Fruit fly (Drosophila melanogaster) whole organism, embryonic: Measurements from ENCODE around the gene CG14657.

Experiments
- Aef1 ChIP-seq: fragments of 200-800 bp; sonication (Bioruptor generic); IDR thresholded peaks from 3 replicates; pipeline ENCODE4 v1.3.6; 2022; ENCODE audit warnings: missing biosample characterization, missing genetic modification characterization
- CG10431 ChIP-seq: fragments of 200-800 bp; sonication (Bioruptor generic); optimal IDR thresholded peaks from 3 replicates; lab custom pipeline; 2018; ENCODE audit warnings: missing biosample characterization, mild to moderate bottlenecking, missing genetic modification characterization
- CG12071 ChIP-seq: fragments of 200-800 bp; sonication (Bioruptor generic); optimal IDR thresholded peaks from 3 replicates; lab custom pipeline; 2018; ENCODE audit warnings: missing biosample characterization, mild to moderate bottlenecking, missing genetic modification characterization
- CG12104 ChIP-seq: fragments of 200-800 bp; sonication (Bioruptor generic); optimal IDR thresholded peaks from 3 replicates; lab custom pipeline; 2016; ENCODE audit warnings: missing biosample characterization, missing genetic modification characterization
- CG13775 ChIP-seq: fragments of 200-800 bp; sonication (Bioruptor generic); optimal IDR thresholded peaks from 3 replicates; lab custom pipeline; 2017; ENCODE audit warnings: missing biosample characterization, mild to moderate bottlenecking, missing genetic modification characterization
- CG14014 ChIP-seq: fragments of 200-800 bp; sonication (Bioruptor generic); IDR thresholded peaks from 2 replicates; pipeline ENCODE4 v1.3.6; 2022; ENCODE audit warnings: missing biosample characterization, missing genetic modification characterization
- CG1647 ChIP-seq: fragments of 200-800 bp; sonication (Bioruptor generic); optimal IDR thresholded peaks from 3 replicates; lab custom pipeline; 2016; ENCODE audit warnings: missing biosample characterization, missing genetic modification characterization
- CG18599 ChIP-seq: fragments of 200-800 bp; sonication (Bioruptor generic); optimal IDR thresholded peaks from 3 replicates; lab custom pipeline; 2017; ENCODE audit warnings: missing biosample characterization, missing genetic modification characterization, mild to moderate bottlenecking, moderate library complexity, missing genetic modification reagents
- CG2129 ChIP-seq: fragments of 200-800 bp; sonication (Bioruptor generic); IDR thresholded peaks from 2 replicates; pipeline ENCODE4 v1.3.6; 2022; ENCODE audit warnings: missing biosample characterization, missing genetic modification characterization; ENCODE audit not compliant: partially characterized antibody
- CG30403 ChIP-seq: fragments of 200-800 bp; sonication (Bioruptor generic); optimal IDR thresholded peaks from 3 replicates; lab custom pipeline; 2016; ENCODE audit warnings: missing biosample characterization, missing genetic modification characterization
- CG31224 ChIP-seq: fragments of 200-800 bp; sonication (Bioruptor generic); IDR thresholded peaks from 2 replicates; pipeline ENCODE4 v1.3.6; 2022; ENCODE audit warnings: missing biosample characterization, missing genetic modification characterization
- CG6689 ChIP-seq: fragments of 200-800 bp; sonication (Bioruptor generic); IDR thresholded peaks from 2 replicates; pipeline ENCODE4 v1.3.6; 2022; ENCODE audit warnings: missing biosample characterization, missing genetic modification characterization
- CG6791 ChIP-seq: fragments of 200-800 bp; sonication (Bioruptor generic); IDR thresholded peaks from 3 replicates; pipeline ENCODE4 v1.3.6; 2022; ENCODE audit warnings: missing biosample characterization, missing genetic modification characterization; ENCODE audit not compliant: partially characterized antibody
- CHES-1-like ChIP-seq: fragments of 200-800 bp; sonication (Bioruptor generic); optimal IDR thresholded peaks from 2 replicates; lab custom pipeline; 2016; ENCODE audit warnings: missing biosample characterization, missing genetic modification characterization
- Dll ChIP-seq: fragments of 200-800 bp; sonication (Bioruptor generic); IDR thresholded peaks from 4 replicates; pipeline ENCODE4 v1.3.6; 2022; ENCODE audit warnings: missing biosample characterization, missing genetic modification characterization; ENCODE audit not compliant: partially characterized antibody
- E2f2 ChIP-seq: fragments of 200-800 bp; sonication (Bioruptor generic); IDR thresholded peaks from 2 replicates; pipeline ENCODE4 v1.3.6; 2022; ENCODE audit warnings: missing biosample characterization, missing genetic modification characterization
- ERR ChIP-seq: fragments of 200-800 bp; sonication (Bioruptor generic); optimal IDR thresholded peaks from 2 replicates; lab custom pipeline; 2016; ENCODE audit warnings: missing biosample characterization, missing genetic modification characterization
- Ets97D ChIP-seq: fragments of 200-800 bp; sonication (Bioruptor generic); optimal IDR thresholded peaks from 3 replicates; lab custom pipeline; 2016; ENCODE audit warnings: missing biosample characterization, missing genetic modification characterization
- Fer3 ChIP-seq: fragments of 200-800 bp; sonication (Bioruptor generic); optimal IDR thresholded peaks from 2 replicates; lab custom pipeline; 2018; ENCODE audit warnings: missing biosample characterization, mild to moderate bottlenecking, missing genetic modification characterization, moderate library complexity
- HLH3B ChIP-seq: fragments of 200-800 bp; sonication (Bioruptor generic); IDR thresholded peaks from 2 replicates; pipeline ENCODE4 v1.3.6; 2022; ENCODE audit warnings: missing biosample characterization, missing genetic modification characterization
- Hand ChIP-seq: fragments of 200-800 bp; sonication (Bioruptor generic); optimal IDR thresholded peaks from 2 replicates; lab custom pipeline; 2017; ENCODE audit warnings: mild to moderate bottlenecking, missing biosample characterization, missing genetic modification reagents, missing genetic modification characterization
- Med ChIP-seq: fragments of 200-800 bp; sonication (Bioruptor generic); peaks from one replicate; lab custom pipeline; 2016; ENCODE audit warnings: missing biosample characterization, missing genetic modification characterization, mild to moderate bottlenecking, inconsistent platforms, moderate library complexity
- NK7.1 ChIP-seq: fragments of 200-800 bp; sonication (Bioruptor generic); optimal IDR thresholded peaks from 3 replicates; lab custom pipeline; 2016; ENCODE audit warnings: missing biosample characterization, missing genetic modification characterization
- Nf-YC ChIP-seq: fragments of 200-800 bp; optimal IDR thresholded peaks from 3 replicates; lab custom pipeline; 2019; ENCODE audit warnings: missing biosample characterization, mild to moderate bottlenecking, missing genetic modification characterization, moderate library complexity
- TFAM ChIP-seq: fragments of 200-800 bp; sonication (Bioruptor generic); optimal IDR thresholded peaks from 2 replicates; lab custom pipeline; 2017; ENCODE audit warnings: missing biosample characterization, missing genetic modification characterization, inconsistent platforms
- Trl ChIP-seq, 3 experiments: fragments of >200 bp in 2 of 3; fragments of 200-800 bp in 1 of 3; sonication (Bioruptor generic) in 1 of 3; optimal IDR thresholded peaks; 2 replicates in 1 of 3; 3 replicates in 2 of 3; lab custom pipeline; 2016 to 2017; ENCODE audit warnings: missing biosample characterization in 1 of 3, missing genetic modification characterization in 1 of 3
- Vsx1 ChIP-seq: fragments of 200-800 bp; sonication (Bioruptor generic); optimal IDR thresholded peaks from 2 replicates; lab custom pipeline; 2017; ENCODE audit warnings: missing biosample characterization, mild to moderate bottlenecking, missing genetic modification characterization, missing genetic modification reagents
- Xbp1 ChIP-seq: fragments of 200-800 bp; sonication (Bioruptor generic); optimal IDR thresholded peaks from 3 replicates; lab custom pipeline; 2016; ENCODE audit warnings: missing biosample characterization, mild to moderate bottlenecking, missing genetic modification characterization
- ara ChIP-seq: fragments of 200-800 bp; sonication (Bioruptor generic); IDR thresholded peaks from 2 replicates; pipeline ENCODE4 v1.3.6; 2022; ENCODE audit warnings: missing biosample characterization, missing genetic modification characterization
- bcd ChIP-seq: fragments of 200-800 bp; sonication (Bioruptor generic); optimal IDR thresholded peaks from 2 replicates; lab custom pipeline; 2017; ENCODE audit warnings: missing biosample characterization, mild to moderate bottlenecking, missing genetic modification characterization
- cato ChIP-seq: fragments of 200-800 bp; sonication (Bioruptor generic); optimal IDR thresholded peaks from 2 replicates; lab custom pipeline; 2016; ENCODE audit warnings: missing biosample characterization, missing genetic modification characterization, borderline replicate concordance
- chn ChIP-seq: fragments of 200-800 bp; sonication (Bioruptor generic); optimal IDR thresholded peaks from 2 replicates; lab custom pipeline; 2016; ENCODE audit warnings: missing biosample characterization, missing genetic modification characterization
- crp ChIP-seq, 2 experiments: fragments of 200-800 bp; sonication (Bioruptor generic); optimal IDR thresholded peaks; 2 replicates in 1 of 2; 3 replicates in 1 of 2; lab custom pipeline; 2017; ENCODE audit warnings: missing biosample characterization in 2 of 2, missing genetic modification characterization in 2 of 2, mild to moderate bottlenecking in 1 of 2, moderate library complexity in 1 of 2
- danr ChIP-seq: fragments of 200-800 bp; sonication (Bioruptor generic); IDR thresholded peaks from 2 replicates; pipeline ENCODE4 v1.3.6; 2022; ENCODE audit warnings: missing biosample characterization, missing genetic modification characterization
- dimm ChIP-seq: fragments of 200-800 bp; sonication (Bioruptor generic); IDR thresholded peaks from 2 replicates; pipeline ENCODE4 v1.3.6; 2022; ENCODE audit warnings: missing biosample characterization, missing genetic modification characterization
- dpn ChIP-seq, 2 experiments: fragments of 200-800 bp; sonication (Bioruptor generic); optimal IDR thresholded peaks; 3 replicates each; lab custom pipeline; 2016; ENCODE audit warnings: missing biosample characterization in 2 of 2, missing genetic modification characterization in 2 of 2
- dysf ChIP-seq: fragments of 200-800 bp; sonication (Bioruptor generic); IDR thresholded peaks from 3 replicates; pipeline ENCODE4 v1.3.6; 2022; ENCODE audit warnings: missing biosample characterization, missing genetic modification characterization
- en ChIP-seq: fragments of 200-800 bp; sonication (Bioruptor generic); optimal IDR thresholded peaks from 2 replicates; lab custom pipeline; 2016; ENCODE audit warnings: missing biosample characterization, missing genetic modification characterization
- eve ChIP-seq, 2 experiments: fragments of >200 bp; optimal IDR thresholded peaks; 2 replicates each; lab custom pipeline; 2017; ENCODE audit warnings: missing biosample characterization in 2 of 2, missing genetic modification characterization in 2 of 2
- ewg ChIP-seq: fragments of 200-800 bp; sonication (Bioruptor generic); optimal IDR thresholded peaks from 3 replicates; lab custom pipeline; 2017; ENCODE audit warnings: mild to moderate bottlenecking, missing biosample characterization, missing genetic modification reagents, missing genetic modification characterization
- exex ChIP-seq: fragments of 200-800 bp; sonication (Bioruptor generic); optimal IDR thresholded peaks from 4 replicates; lab custom pipeline; 2018; ENCODE audit warnings: missing biosample characterization, mild to moderate bottlenecking, missing genetic modification characterization, moderate library complexity
- fd102C ChIP-seq: fragments of 200-800 bp; sonication (Bioruptor generic); optimal IDR thresholded peaks from 2 replicates; lab custom pipeline; 2018; ENCODE audit warnings: missing biosample characterization, mild to moderate bottlenecking, missing genetic modification characterization, moderate library complexity
- hb ChIP-seq: fragments of 200-800 bp; sonication (Bioruptor generic); IDR thresholded peaks from 3 replicates; pipeline ENCODE4 v1.3.6; 2022; ENCODE audit warnings: missing biosample characterization, missing genetic modification characterization; ENCODE audit not compliant: partially characterized antibody
- hth ChIP-seq: fragments of >200 bp; optimal IDR thresholded peaks from 2 replicates; lab custom pipeline; 2017; ENCODE audit warnings: inconsistent platforms
- inv ChIP-seq: fragments of 200-800 bp; sonication (Bioruptor generic); IDR thresholded peaks from 2 replicates; pipeline ENCODE4 v1.3.6; 2022; ENCODE audit warnings: missing biosample characterization, missing genetic modification characterization; ENCODE audit not compliant: partially characterized antibody
- odd ChIP-seq: fragments of 200-800 bp; sonication (Bioruptor generic); optimal IDR thresholded peaks from 2 replicates; lab custom pipeline; 2017; ENCODE audit warnings: missing biosample characterization, mild to moderate bottlenecking, missing genetic modification characterization
- pb ChIP-seq: fragments of 200-800 bp; sonication (Bioruptor generic); optimal IDR thresholded peaks from 3 replicates; lab custom pipeline; 2016; ENCODE audit warnings: missing biosample characterization, missing genetic modification characterization
- pnt ChIP-seq: fragments of 200-800 bp; sonication (Bioruptor generic); optimal IDR thresholded peaks from 3 replicates; lab custom pipeline; 2016; ENCODE audit warnings: missing biosample characterization, missing genetic modification characterization
- so ChIP-seq: fragments of 200-800 bp; sonication (Bioruptor generic); IDR thresholded peaks from 3 replicates; pipeline ENCODE4 v1.3.6; 2022; ENCODE audit warnings: missing biosample characterization, missing genetic modification characterization
- sr ChIP-seq: fragments of 200-800 bp; sonication (Bioruptor generic); IDR thresholded peaks from 3 replicates; pipeline ENCODE4 v1.3.6; 2022; ENCODE audit warnings: missing biosample characterization, missing genetic modification characterization
- toy ChIP-seq: fragments of 200-800 bp; sonication (Bioruptor generic); IDR thresholded peaks from 2 replicates; pipeline ENCODE4 v1.3.6; 2022; ENCODE audit warnings: missing biosample characterization, missing genetic modification characterization

CG14657 gene

DNA sequence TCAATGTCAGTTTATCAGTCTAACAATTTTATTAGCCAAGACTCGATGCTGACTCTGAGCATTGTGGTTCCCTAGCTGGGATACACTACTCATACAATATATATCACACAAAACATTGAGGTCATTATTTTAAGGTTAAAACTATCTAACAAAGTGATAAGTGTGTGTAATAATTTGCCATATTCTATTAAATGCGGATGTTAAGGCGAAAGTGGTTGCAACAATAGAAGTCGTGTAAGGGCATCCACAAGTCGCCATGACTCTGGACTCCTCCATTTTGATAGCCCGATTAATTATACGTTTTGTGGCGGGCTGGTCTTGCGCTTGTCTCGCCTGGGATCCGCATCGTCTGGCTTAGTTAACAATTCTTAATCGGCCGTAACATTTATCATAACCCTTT lies 25.6 kb upstream of the CG14657 start (continued):
- TF ChIP-seq CG30403 (GFP tag; lab: Kevin White, UChicago): peak; percentile 39
- no peak for TF ChIP-seq Fer3 (tag; lab: Kevin White, UChicago)
- TF ChIP-seq TFAM (GFP tag; lab: Kevin White, UChicago): no peak
- TF ChIP-seq CG13775 (GFP tag; lab: Kevin White, UChicago): peak; percentile 9
- TF ChIP-seq ewg (GFP tag; lab: Kevin White, UChicago): peak; percentile 12
- TF ChIP-seq pb (GFP tag; lab: Kevin White, UChicago): no peak
- no peak for TF ChIP-seq Trl (optimal IDR thresholded peaks at IDR 0.05; lab: Kevin White, UChicago)
- TF ChIP-seq Trl (GFP tag; optimal IDR thresholded peaks at IDR 0.05; lab: Kevin White, UChicago): peak; percentile 22
- TF ChIP-seq pnt (GFP tag; lab: Kevin White, UChicago): peak; percentile 11
- TF ChIP-seq chn (GFP tag; lab: Kevin White, UChicago): no peak
- no peak for TF ChIP-seq CG6791
- TF ChIP-seq CHES-1-like (GFP tag; lab: Kevin White, UChicago): no peak
- TF ChIP-seq sr (GFP tag; lab: Robert Waterston, UW): no peak
- TF ChIP-seq CG12071: no peak
- no peak for TF ChIP-seq danr (GFP tag; lab: Robert Waterston, UW)
- TF ChIP-seq dysf (GFP tag; lab: Robert Waterston, UW): peak; percentile 36; the same call in 1 of the 3 replicates
- peak; percentile 22 for TF ChIP-seq bcd (GFP tag; lab: Kevin White, UChicago)
- no peak for TF ChIP-seq fd102C (GFP tag; lab: Kevin White, UChicago)
- no peak for TF ChIP-seq cato
- TF ChIP-seq toy: no peak
- no peak for TF ChIP-seq NK7.1 (GFP tag; lab: Kevin White, UChicago)
- peak; percentile 58 for TF ChIP-seq HLH3B (GFP tag; lab: Robert Waterston, UW)
- 0 out of 2 replicates have a peak, but pooled peaks have one; percentile 16 for TF ChIP-seq E2f2
- TF ChIP-seq CG1647: peak; percentile 1
- TF ChIP-seq Med (GFP tag; lab: Kevin White, UChicago): peak; percentile 83
- no peak; the same call in 1 of the 2 replicates for TF ChIP-seq CG14014
- TF ChIP-seq CG18599 (GFP tag; lab: Kevin White, UChicago): no peak
- no peak for TF ChIP-seq hth
- TF ChIP-seq en: peak; percentile 5
- no peak for TF ChIP-seq eve (GFP tag; optimal IDR thresholded peaks at IDR 0.05; lab: Kevin White, UChicago)
- TF ChIP-seq CG10431 (GFP tag; lab: Kevin White, UChicago): no peak
- TF ChIP-seq Xbp1 (GFP tag; lab: Kevin White, UChicago): peak; percentile 29
- TF ChIP-seq Dll: no peak
- TF ChIP-seq exex (tag; lab: Kevin White, UChicago): no peak
- TF ChIP-seq dpn (GFP tag; optimal IDR thresholded peaks at IDR 0.05; lab: Kevin White, UChicago): peak in 1 of 2 experiments; percentile 39
- TF ChIP-seq CG2129 (GFP tag; lab: Robert Waterston, UW): no peak
- TF ChIP-seq CG6689 (GFP tag; lab: Robert Waterston, UW): peak; percentile 55
- no peak for TF ChIP-seq odd (GFP tag; lab: Kevin White, UChicago)
- TF ChIP-seq inv (GFP tag; lab: Robert Waterston, UW): no peak
- TF ChIP-seq dimm: no peak
- no peak for TF ChIP-seq Nf-YC (tag; lab: Kevin White, UChicago)
- no peak for TF ChIP-seq CG12104 (GFP tag; lab: Kevin White, UChicago)
- no peak for TF ChIP-seq CG31224 (GFP tag; lab: Robert Waterston, UW)
- peak; percentile 72; the same call in 1 of the 2 replicates for TF ChIP-seq ara (GFP tag; lab: Robert Waterston, UW)
- no peak for TF ChIP-seq Aef1 (GFP tag; lab: Robert Waterston, UW)
- TF ChIP-seq ERR (GFP tag; lab: Kevin White, UChicago): no peak
- no peak for TF ChIP-seq crp (GFP tag; optimal IDR thresholded peaks at IDR 0.05; lab: Kevin White, UChicago)
- TF ChIP-seq Vsx1 (GFP tag; lab: Kevin White, UChicago): peak; percentile 60
- TF ChIP-seq so (GFP tag; lab: Robert Waterston, UW): no peak
- no peak for TF ChIP-seq Hand (GFP tag; lab: Kevin White, UChicago)
- no peak for TF ChIP-seq hb (GFP tag; lab: Robert Waterston, UW)
- TF ChIP-seq Ets97D: no peak
